Worm (Caenorhabditis elegans) whole organism, L2 larva: ENCODE data around the gene C14E2.11.

ENCODE experiments used
- C34F6.9 ChIP-seq: fragments of 150-350 bp; optimal IDR thresholded peaks from 2 replicates; lab custom pipeline; 2014; ENCODE audit warnings: missing biosample characterization, missing genetic modification characterization
- Y55F3AM.14 ChIP-seq: fragments of 200-800 bp; sonication (Bioruptor generic); optimal IDR thresholded peaks from 2 replicates; lab custom pipeline; 2018; ENCODE audit warnings: mild to moderate bottlenecking, missing genetic modification characterization, missing compliant biosample characterization
- ZK546.5 ChIP-seq: sonication (generic microtip); optimal IDR thresholded peaks from 2 replicates; lab custom pipeline; 2017; ENCODE audit warnings: missing biosample characterization, missing genetic modification characterization
- alr-1 ChIP-seq: fragments of 150-350 bp; optimal IDR thresholded peaks from 2 replicates; lab custom pipeline; 2014; ENCODE audit warnings: missing biosample characterization, missing genetic modification characterization
- aly-2 ChIP-seq: fragments of 150-350 bp; optimal IDR thresholded peaks from 2 replicates; lab custom pipeline; 2014; ENCODE audit warnings: missing biosample characterization, missing genetic modification characterization
- ama-1 ChIP-seq: fragments of 150-350 bp; optimal IDR thresholded peaks from 2 replicates; lab custom pipeline; 2018; ENCODE audit warnings: inconsistent platforms
- blmp-1 ChIP-seq: sonication (generic microtip); optimal IDR thresholded peaks from 2 replicates; lab custom pipeline; 2017; ENCODE audit warnings: missing genetic modification characterization, mild to moderate bottlenecking, missing compliant biosample characterization, antibody characterized with exemption, moderate library complexity; ENCODE audit not compliant: insufficient read depth
- ceh-16 ChIP-seq: fragments of 150-350 bp; optimal IDR thresholded peaks from 2 replicates; lab custom pipeline; 2014; ENCODE audit warnings: missing biosample characterization, missing genetic modification characterization
- ceh-82 ChIP-seq: fragments of 150-350 bp; optimal IDR thresholded peaks from 2 replicates; lab custom pipeline; 2014; ENCODE audit warnings: missing biosample characterization, missing genetic modification characterization
- crh-2 ChIP-seq: sonication (generic microtip); optimal IDR thresholded peaks from 2 replicates; lab custom pipeline; 2017; ENCODE audit warnings: missing biosample characterization, missing genetic modification characterization
- egl-27 ChIP-seq: sonication (generic microtip); optimal IDR thresholded peaks from 3 replicates; lab custom pipeline; 2017; ENCODE audit warnings: missing biosample characterization, missing genetic modification reagents, missing genetic modification characterization
- elt-3 ChIP-seq: sonication (generic microtip); optimal IDR thresholded peaks from 2 replicates; lab custom pipeline; 2017; ENCODE audit warnings: missing biosample characterization, missing genetic modification characterization
- fos-1 ChIP-seq: fragments of 150-350 bp; optimal IDR thresholded peaks from 2 replicates; lab custom pipeline; 2014; ENCODE audit warnings: missing biosample characterization, missing genetic modification characterization
- gmeb-1 ChIP-seq: fragments of 150-350 bp; optimal IDR thresholded peaks from 2 replicates; lab custom pipeline; 2014; ENCODE audit warnings: missing biosample characterization, missing genetic modification characterization
- lin-11 ChIP-seq: fragments of 150-350 bp; sonication (generic microtip); optimal IDR thresholded peaks from 2 replicates; lab custom pipeline; 2014; ENCODE audit warnings: missing biosample characterization, missing genetic modification characterization, inconsistent platforms, mixed read lengths
- lin-13 ChIP-seq: fragments of 150-350 bp; optimal IDR thresholded peaks from 2 replicates; lab custom pipeline; 2014; ENCODE audit warnings: missing biosample characterization, missing genetic modification reagents, missing genetic modification characterization
- lin-39 ChIP-seq: fragments of 150-350 bp; optimal IDR thresholded peaks from 2 replicates; lab custom pipeline; 2014; ENCODE audit warnings: missing biosample characterization, missing genetic modification reagents, missing genetic modification characterization
- lsy-2 ChIP-seq, 2 experiments: fragments of 150-350 bp in 1 of 2; sonication (generic microtip) in 1 of 2; optimal IDR thresholded peaks; 2 replicates each; lab custom pipeline; 2014 to 2017; ENCODE audit warnings: missing biosample characterization in 2 of 2, missing genetic modification characterization in 2 of 2
- mab-5 ChIP-seq: fragments of 150-350 bp; optimal IDR thresholded peaks from 2 replicates; lab custom pipeline; 2014; ENCODE audit warnings: missing biosample characterization, missing genetic modification characterization
- mdl-1 ChIP-seq, 2 experiments: fragments of 150-350 bp in 1 of 2; sonication (generic microtip) in 1 of 2; optimal IDR thresholded peaks; 2 replicates each; lab custom pipeline; 2017; ENCODE audit warnings: missing biosample characterization in 2 of 2, missing genetic modification characterization in 2 of 2
- nhr-11 ChIP-seq: fragments of 150-350 bp; optimal IDR thresholded peaks from 2 replicates; lab custom pipeline; 2014; ENCODE audit warnings: missing biosample characterization, missing genetic modification characterization
- nhr-129 ChIP-seq: fragments of 150-350 bp; optimal IDR thresholded peaks from 2 replicates; lab custom pipeline; 2014; ENCODE audit warnings: missing biosample characterization, missing genetic modification characterization
- nhr-23 ChIP-seq: fragments of 150-350 bp; optimal IDR thresholded peaks from 2 replicates; lab custom pipeline; 2014; ENCODE audit warnings: missing biosample characterization, missing genetic modification reagents, missing genetic modification characterization
- nhr-237 ChIP-seq: fragments of 150-350 bp; optimal IDR thresholded peaks from 2 replicates; lab custom pipeline; 2014; ENCODE audit warnings: missing biosample characterization, missing genetic modification characterization
- nhr-25 ChIP-seq: fragments of 150-350 bp; sonication (generic microtip); optimal IDR thresholded peaks from 3 replicates; lab custom pipeline; 2014; ENCODE audit warnings: missing biosample characterization, missing genetic modification characterization
- nhr-6 ChIP-seq: fragments of 150-350 bp; optimal IDR thresholded peaks from 2 replicates; lab custom pipeline; 2014; ENCODE audit warnings: missing biosample characterization, missing genetic modification characterization
- nhr-77 ChIP-seq: fragments of 150-350 bp; optimal IDR thresholded peaks from 2 replicates; lab custom pipeline; 2014; ENCODE audit warnings: missing biosample characterization, missing genetic modification characterization
- peb-1 ChIP-seq: fragments of 150-350 bp; optimal IDR thresholded peaks from 2 replicates; lab custom pipeline; 2014; ENCODE audit warnings: missing biosample characterization, missing genetic modification characterization
- sem-4 ChIP-seq: fragments of 150-350 bp; optimal IDR thresholded peaks from 2 replicates; lab custom pipeline; 2014; ENCODE audit warnings: missing biosample characterization, missing genetic modification reagents, missing genetic modification characterization
- sma-3 ChIP-seq: sonication (generic microtip); optimal IDR thresholded peaks from 2 replicates; lab custom pipeline; 2016; ENCODE audit warnings: missing genetic modification reagents, missing genetic modification characterization, missing compliant biosample characterization
- sma-9 ChIP-seq, 2 experiments: fragments of 150-350 bp in 1 of 2; sonication (generic microtip) in 1 of 2; optimal IDR thresholded peaks; 2 replicates each; lab custom pipeline; 2014 to 2016; ENCODE audit warnings: missing genetic modification characterization in 2 of 2, mild to moderate bottlenecking in 1 of 2, missing biosample characterization in 1 of 2, missing compliant biosample characterization in 1 of 2, missing genetic modification reagents in 1 of 2, moderate library complexity in 1 of 2
- snpc-4 ChIP-seq: fragments of 150-350 bp; optimal IDR thresholded peaks from 2 replicates; lab custom pipeline; 2014; ENCODE audit warnings: missing biosample characterization, missing genetic modification characterization
- unc-39 ChIP-seq: fragments of 150-350 bp; optimal IDR thresholded peaks from 2 replicates; lab custom pipeline; 2014; ENCODE audit warnings: missing biosample characterization, missing genetic modification characterization
- unc-55 ChIP-seq: fragments of 150-350 bp; sonication (generic microtip); optimal IDR thresholded peaks from 3 replicates; lab custom pipeline; 2014; ENCODE audit warnings: missing biosample characterization, missing genetic modification reagents, missing genetic modification characterization
- unc-62 ChIP-seq: fragments of 150-350 bp; optimal IDR thresholded peaks from 2 replicates; lab custom pipeline; 2014; ENCODE audit warnings: missing biosample characterization, missing genetic modification reagents, missing genetic modification characterization
- zag-1 ChIP-seq: fragments of 150-350 bp; optimal IDR thresholded peaks from 2 replicates; lab custom pipeline; 2014; ENCODE audit warnings: missing biosample characterization, missing genetic modification characterization
- ztf-4 ChIP-seq: fragments of 150-350 bp; optimal IDR thresholded peaks from 2 replicates; lab custom pipeline; 2014; ENCODE audit warnings: missing biosample characterization, missing genetic modification characterization

C14E2.11 gene

ce11 chrX:1852636-1853035 lies 51.4 kb downstream of the C14E2.11 start, which contains the start of gene ceh-21:
Gene ceh-21, minus strand, starts transcription at chrX:1852736.
- TF ChIP-seq nhr-77 (tag; lab: Kevin White, UChicago) (no peak), ceh-82 (tag; lab: Kevin White, UChicago) (no peak), nhr-11 (tag; lab: Kevin White, UChicago) (no peak), mdl-1 (tag; optimal IDR thresholded peaks at IDR 0.05; lab: Kevin White, UChicago) (no peak), crh-2 (no peak), nhr-25 (tag; lab: Kevin White, UChicago) (no peak), blmp-1 (tag; lab: Kevin White, UChicago) (no peak), fos-1 (tag; lab: Kevin White, UChicago) (no peak), C34F6.9 (tag; lab: Kevin White, UChicago) (no peak), peb-1 (tag; lab: Kevin White, UChicago) (no peak)

- TF ChIP-seq gmeb-1 (tag; lab: Kevin White, UChicago) (peak; percentile 26), lsy-2 (tag; optimal IDR thresholded peaks at IDR 0.05; lab: Kevin White, UChicago) (peak in 1 of 2 experiments; percentile 46), nhr-6 (tag; lab: Kevin White, UChicago) (no peak), mab-5 (tag; lab: Kevin White, UChicago) (no peak), fos-1 (tag; lab: Kevin White, UChicago) (no peak), sma-9 (GFP tag; optimal IDR thresholded peaks at IDR 0.05; lab: Kevin White, UChicago) (no peak), sma-9 (tag; optimal IDR thresholded peaks at IDR 0.05; lab: Kevin White, UChicago) (no peak), crh-2 (peak; percentile 25), unc-39 (tag; lab: Kevin White, UChicago) (no peak), blmp-1 (tag; lab: Kevin White, UChicago) (peak; percentile 22), Y55F3AM.14 (GFP tag; lab: Kevin White, UChicago) (no peak), elt-3 (tag; lab: Kevin White, UChicago) (no peak), unc-55 (GFP tag; lab: Kevin White, UChicago) (peak; percentile 61), zag-1 (tag; lab: Kevin White, UChicago) (no peak), ama-1 (lab: Kevin White, UChicago) (no peak), egl-27 (tag; lab: Kevin White, UChicago) (no peak), ceh-16 (tag; lab: Kevin White, UChicago) (no peak), nhr-129 (tag; lab: Kevin White, UChicago) (peak; percentile 37), C34F6.9 (tag; lab: Kevin White, UChicago) (peak; percentile 56), nhr-23 (no peak), alr-1 (no peak), snpc-4 (tag; lab: Kevin White, UChicago) (no peak), lin-13 (GFP tag; lab: Kevin White, UChicago) (no peak), unc-62 (GFP tag; lab: Kevin White, UChicago) (no peak), nhr-237 (tag; lab: Kevin White, UChicago) (no peak), ztf-4 (tag; lab: Kevin White, UChicago) (no peak), ZK546.5 (no peak), aly-2 (tag; lab: Kevin White, UChicago) (no peak), sma-3 (GFP tag; lab: Kevin White, UChicago) (no peak), nhr-25 (tag; lab: Kevin White, UChicago) (no peak), mdl-1 (tag; optimal IDR thresholded peaks at IDR 0.05; lab: Kevin White, UChicago) (no peak), sem-4 (tag; lab: Kevin White, UChicago) (no peak), lin-11 (tag; lab: Kevin White, UChicago) (no peak), nhr-77 (tag; lab: Kevin White, UChicago) (no peak), lin-39 (tag; lab: Kevin White, UChicago) (no peak)
These were observed 52.3 kb downstream of the C14E2.11 start, which contains the start of gene T26C11.9 for ce11 chrX:1853596-1853995. Gene T26C11.9, minus strand, starts transcription at chrX:1853849.
